Worm (Caenorhabditis elegans) whole organism, early embryonic: Measurements from ENCODE around the gene C16A11.2.

Experiments used
- B0310.2 ChIP-seq: sonication (generic microtip); optimal IDR thresholded peaks from 2 replicates; lab custom pipeline; 2016; ENCODE audit warnings: mild to moderate bottlenecking, missing genetic modification characterization, missing compliant biosample characterization
- ama-1 ChIP-seq: fragments of 150-350 bp; optimal IDR thresholded peaks from 2 replicates; lab custom pipeline; 2014
- flt-1 ChIP-seq: fragments of 200-800 bp; sonication (Bioruptor generic); IDR thresholded peaks from 2 replicates; pipeline ENCODE4 v1.3.6; 2022; ENCODE audit warnings: missing genetic modification characterization, missing compliant biosample characterization

DNA sequence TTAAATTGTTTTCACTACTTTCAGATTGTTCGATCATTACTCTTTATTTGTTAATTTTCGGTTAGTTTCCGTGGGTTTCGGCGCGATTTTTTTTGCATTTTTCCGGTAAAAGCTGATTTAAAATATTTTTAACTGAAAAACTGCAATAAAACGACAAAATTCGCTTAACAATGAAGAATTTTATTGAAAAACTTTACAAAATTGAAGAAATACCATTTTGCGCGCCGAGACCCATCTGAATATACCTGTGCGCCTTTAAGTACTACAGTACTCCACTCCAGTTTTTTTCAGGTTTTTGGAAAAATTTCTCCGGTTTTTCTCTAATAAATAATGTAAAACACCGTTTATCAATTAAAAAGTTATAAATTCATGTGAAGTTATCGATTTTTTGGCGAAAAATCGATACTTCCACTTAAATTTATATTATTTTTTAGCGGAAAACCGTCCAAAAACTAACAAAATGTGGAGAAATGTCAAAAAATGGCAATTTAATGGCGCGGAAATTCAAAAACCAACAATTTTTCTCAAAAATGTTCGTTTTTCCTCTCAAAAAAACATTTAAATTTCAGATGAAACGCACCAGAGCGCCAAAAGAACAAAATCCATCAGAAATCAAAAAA, 7.1 kb upstream of the C16A11.2 start, which contains the start of gene C16A11.10:
- TF ChIP-seq ama-1 (lab: Kevin White, UChicago) (no peak), B0310.2 (no peak), flt-1 (GFP tag; lab: Robert Waterston, UW) (no peak)
